Worm (Caenorhabditis elegans) whole organism, L3 larva: Measurements from ENCODE around the gene str-145.

ENCODE experiments used
- R02D3.7 ChIP-seq: fragments of 150-350 bp; optimal IDR thresholded peaks from 2 replicates; lab custom pipeline; 2014; ENCODE audit warnings: missing biosample characterization, missing genetic modification characterization
- nhr-11 ChIP-seq: fragments of 150-350 bp; optimal IDR thresholded peaks from 2 replicates; lab custom pipeline; 2014; ENCODE audit warnings: missing biosample characterization, missing genetic modification characterization
- snpc-4 ChIP-seq: fragments of 150-350 bp; optimal IDR thresholded peaks from 2 replicates; lab custom pipeline; 2014; ENCODE audit warnings: missing biosample characterization, missing genetic modification characterization

- TF ChIP-seq snpc-4 (tag; lab: Kevin White, UChicago) = peak; percentile 65
- TF ChIP-seq nhr-11 = no peak
- TF ChIP-seq R02D3.7 (tag; lab: Kevin White, UChicago) = no peak
These were observed 32.1 kb upstream of the str-145 start, which contains the start of gene snap-1 for ce11 chrV:8130149-8130661.
